Worm (Caenorhabditis elegans) whole organism, L2 larva: ENCODE data around the gene sru-37.

Source experiments
- ama-1 ChIP-seq: fragments of 150-350 bp; optimal IDR thresholded peaks from 2 replicates; lab custom pipeline; 2018; ENCODE audit warnings: inconsistent platforms
- blmp-1 ChIP-seq: sonication (generic microtip); optimal IDR thresholded peaks from 2 replicates; lab custom pipeline; 2017; ENCODE audit warnings: missing genetic modification characterization, mild to moderate bottlenecking, missing compliant biosample characterization, antibody characterized with exemption, moderate library complexity; ENCODE audit not compliant: insufficient read depth
- egl-27 ChIP-seq: sonication (generic microtip); optimal IDR thresholded peaks from 3 replicates; lab custom pipeline; 2017; ENCODE audit warnings: missing biosample characterization, missing genetic modification reagents, missing genetic modification characterization
- lsy-2 ChIP-seq, 2 experiments: fragments of 150-350 bp in 1 of 2; sonication (generic microtip) in 1 of 2; optimal IDR thresholded peaks; 2 replicates each; lab custom pipeline; 2014 to 2017; ENCODE audit warnings: missing biosample characterization in 2 of 2, missing genetic modification characterization in 2 of 2
- nhr-12 ChIP-seq: fragments of 150-350 bp; optimal IDR thresholded peaks from 2 replicates; lab custom pipeline; 2014; ENCODE audit warnings: missing biosample characterization, missing genetic modification characterization
- unc-39 ChIP-seq: fragments of 150-350 bp; optimal IDR thresholded peaks from 2 replicates; lab custom pipeline; 2014; ENCODE audit warnings: missing biosample characterization, missing genetic modification characterization
- zag-1 ChIP-seq: fragments of 150-350 bp; optimal IDR thresholded peaks from 2 replicates; lab custom pipeline; 2014; ENCODE audit warnings: missing biosample characterization, missing genetic modification characterization

ce11 chrV:9791332-9791731, 13.9 kb upstream of the sru-37 start, which contains the start of gene lipl-2:
- TF ChIP-seq nhr-12 (tag; lab: Kevin White, UChicago) (no peak), zag-1 (no peak), egl-27 (tag; lab: Kevin White, UChicago) (no peak), blmp-1 (tag; lab: Kevin White, UChicago) (no peak), lsy-2 (tag; optimal IDR thresholded peaks at IDR 0.05; lab: Kevin White, UChicago) (no peak), unc-39 (tag; lab: Kevin White, UChicago) (no peak), ama-1 (no peak)
